Worm (Caenorhabditis elegans): ENCODE data around the gene B0302.4.

ce11 chrX:17203399-17203798, 26.8 kb upstream of the B0302.4 start:
- TF ChIP-seq unc-62 (GFP tag; optimal IDR thresholded peaks at IDR 0.05): no peak
- no peak for TF ChIP-seq lin-13 (tag; optimal IDR thresholded peaks at IDR 0.05)
- TF ChIP-seq elt-3 (tag; optimal IDR thresholded peaks at IDR 0.05): no peak
- TF ChIP-seq nhr-12 (tag; optimal IDR thresholded peaks at IDR 0.05): no peak
- TF ChIP-seq unc-39 (tag; optimal IDR thresholded peaks at IDR 0.05): no peak
- TF ChIP-seq pha-4 (tag; optimal IDR thresholded peaks at IDR 0.05): no peak
- no peak for TF ChIP-seq mab-5 (tag; optimal IDR thresholded peaks at IDR 0.05)
- TF ChIP-seq snpc-4 (tag; optimal IDR thresholded peaks at IDR 0.05): no peak
- TF ChIP-seq mep-1 (tag; optimal IDR thresholded peaks at IDR 0.05): no peak
- no peak for TF ChIP-seq mls-2 (tag; optimal IDR thresholded peaks at IDR 0.05)
- no peak for TF ChIP-seq bed-3 (GFP tag; optimal IDR thresholded peaks at IDR 0.05)
- TF ChIP-seq sem-2 (GFP tag; optimal IDR thresholded peaks at IDR 0.05): no peak

All from whole organism, mixed stage, embryonic.